Fruit fly (Drosophila melanogaster) whole organism, pupa: ENCODE data around the gene TTLL15.

Source experiments
- CG12605 ChIP-seq: fragments of 200-800 bp; sonication (Bioruptor generic); IDR thresholded peaks from 2 replicates; pipeline ENCODE4 v1.3.6; 2022; ENCODE audit warnings: missing biosample characterization, missing genetic modification characterization
- CG17806 ChIP-seq: fragments of 200-800 bp; sonication (Bioruptor generic); optimal IDR thresholded peaks from 2 replicates; lab custom pipeline; 2018; ENCODE audit warnings: missing biosample characterization, mild to moderate bottlenecking, missing genetic modification characterization, moderate library complexity
- CG34367 ChIP-seq: fragments of 200-800 bp; sonication (Bioruptor generic); optimal IDR thresholded peaks from 2 replicates; lab custom pipeline; 2018; ENCODE audit warnings: missing biosample characterization, mild to moderate bottlenecking, missing genetic modification characterization

dm6 chr3R:10792604-10793003 lies 22.5 kb upstream of the TTLL15 start, which contains the start of gene CG14687:
- TF ChIP-seq CG12605 (GFP tag; lab: Robert Waterston, UW) (no peak), CG17806 (tag; lab: Kevin White, UChicago) (no peak), CG34367 (tag; lab: Kevin White, UChicago) (no peak)
